Fruit fly (Drosophila melanogaster) Kc167 (cell line): Measurements from ENCODE around the gene Pif1.

Experiments used
- Myc ChIP-seq: fragments of >200 bp; optimal IDR thresholded peaks from 2 replicates; lab custom pipeline; 2017; ENCODE audit warnings: missing external identifiers
- Sin3A ChIP-seq: fragments of >200 bp; optimal IDR thresholded peaks from 2 replicates; lab custom pipeline; 2018; ENCODE audit warnings: missing external identifiers
- h ChIP-seq: fragments of >200 bp; optimal IDR thresholded peaks from 3 replicates; lab custom pipeline; 2018; ENCODE audit warnings: missing external identifiers
- insv ChIP-seq: fragments of >200 bp; optimal IDR thresholded peaks from 3 replicates; lab custom pipeline; 2018; ENCODE audit warnings: missing external identifiers
- psq ChIP-seq: fragments of >200 bp; optimal IDR thresholded peaks from 2 replicates; lab custom pipeline; 2017; ENCODE audit warnings: missing external identifiers
- ttk ChIP-seq: sonication (Bioruptor generic); optimal IDR thresholded peaks from 2 replicates; lab custom pipeline; 2017; ENCODE audit warnings: missing external identifiers

The Pif1 gene

dm6 chr2L:3475168-3475567 is 5.4 kb upstream of the Pif1 start:
- no peak for TF ChIP-seq Sin3A (lab: Kevin White, UChicago)
- TF ChIP-seq psq, result no peak
- TF ChIP-seq ttk (lab: Kevin White, UChicago), result no peak

DNA sequence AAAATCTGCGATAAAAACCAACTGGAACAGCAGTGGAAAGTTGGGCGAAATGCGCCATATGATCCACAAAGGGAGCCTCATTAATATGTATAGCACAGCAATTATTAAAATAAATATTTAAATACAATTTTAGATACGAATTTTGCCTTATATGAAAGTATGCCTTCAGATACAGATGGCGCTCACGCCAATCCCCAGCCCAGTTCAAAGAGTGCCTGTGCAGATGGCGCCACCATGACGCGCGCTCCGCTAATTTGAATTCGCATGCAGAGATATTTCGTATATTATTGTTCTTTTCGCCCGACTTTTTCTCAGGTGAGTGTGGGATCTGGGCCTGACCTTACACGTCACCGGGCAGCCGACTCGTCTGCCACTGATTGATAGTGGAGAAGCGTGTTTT is 2.4 kb upstream of the Pif1 start, which contains the start of gene Pgant4:
Gene Pgant4, plus strand, starts transcription at position 362 of the 400 bp plus-strand sequence.
- TF ChIP-seq ttk (lab: Kevin White, UChicago) (no peak), h (no peak), psq (no peak), Myc (no peak), Sin3A (lab: Kevin White, UChicago) (no peak), insv (lab: Kevin White, UChicago) (no peak)

dm6 chr2L:3466846-3467245 is 3.0 kb downstream of the Pif1 start:
- TF ChIP-seq Sin3A (lab: Kevin White, UChicago) (no peak), Myc (no peak), psq (no peak), h (no peak), ttk (lab: Kevin White, UChicago) (no peak), insv (lab: Kevin White, UChicago) (no peak)

DNA sequence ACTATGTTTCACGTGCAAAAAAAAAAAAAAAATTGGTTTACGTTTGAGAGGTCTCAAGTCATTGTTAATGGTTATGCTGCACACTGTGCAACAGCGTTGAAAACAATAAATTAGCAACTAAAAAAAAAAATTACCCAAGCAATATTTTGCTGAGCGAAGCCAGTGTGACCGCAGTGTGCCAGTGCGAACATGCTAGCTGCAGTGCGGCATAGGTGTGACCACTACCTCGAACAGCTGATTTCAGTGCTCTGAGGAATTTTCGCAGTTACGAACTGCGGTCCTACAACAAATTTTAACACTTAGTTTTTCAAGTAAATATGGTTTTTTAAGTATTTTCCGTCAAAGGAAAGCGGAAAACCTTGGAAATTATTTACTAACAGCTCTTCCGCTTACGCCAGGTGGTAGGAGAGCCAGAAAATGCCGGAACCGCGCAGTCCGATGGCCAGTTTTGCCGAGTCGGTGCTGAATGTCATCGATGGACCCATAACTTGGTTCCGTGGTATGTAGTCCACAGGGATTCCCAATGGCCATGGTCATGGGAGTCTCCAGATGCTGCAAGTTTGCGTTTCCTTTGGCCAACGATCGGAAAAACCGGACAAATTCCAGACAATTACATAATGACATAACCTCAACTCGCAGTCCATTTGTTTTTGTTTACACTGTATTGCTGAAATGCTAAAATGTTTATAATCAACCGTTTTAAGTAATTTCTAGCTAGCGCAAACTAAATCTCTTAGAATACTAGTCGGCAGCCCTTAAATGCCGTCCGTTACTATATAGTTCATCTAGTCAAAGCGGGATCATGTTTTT is 3.7 kb downstream of the Pif1 start, which contains the start of the genes msl-2 and ND-PDSW:
Gene msl-2, minus strand, starts transcription at position 195 of the 810 bp plus-strand sequence.
Gene ND-PDSW, plus strand, starts transcription at position 240 of the 810 bp plus-strand sequence.
- TF ChIP-seq h (no peak), ttk (lab: Kevin White, UChicago) (no peak), Myc (no peak), psq (no peak), Sin3A (lab: Kevin White, UChicago) (no peak), insv (lab: Kevin White, UChicago) (no peak)

DNA sequence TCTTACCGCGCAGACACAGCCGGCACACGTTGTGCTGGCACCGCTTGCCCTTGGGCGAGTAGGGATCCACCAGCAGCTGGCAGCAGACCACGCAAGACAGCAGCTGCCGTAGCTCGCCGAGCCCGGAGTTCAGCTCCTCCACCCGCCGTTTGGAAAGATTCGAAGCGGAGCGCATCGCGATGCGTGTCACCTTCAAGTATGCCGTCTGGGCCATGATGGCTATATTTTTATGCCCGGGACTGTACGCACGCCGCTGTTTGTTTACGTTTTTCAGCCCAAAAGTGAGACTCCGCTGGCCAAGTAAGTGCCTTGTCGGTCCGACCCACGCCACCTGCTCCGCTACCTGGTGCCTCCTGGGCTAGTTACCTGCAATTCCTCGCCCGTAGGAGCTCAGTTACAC is 4.4 kb downstream of the Pif1 start:
- TF ChIP-seq h, result no peak
- no peak for TF ChIP-seq ttk (lab: Kevin White, UChicago)
- no peak for TF ChIP-seq psq
- no peak for TF ChIP-seq Myc
- TF ChIP-seq insv (lab: Kevin White, UChicago), result no peak
- TF ChIP-seq Sin3A (lab: Kevin White, UChicago), result no peak

dm6 chr2L:3461760-3462159 is 8.0 kb downstream of the Pif1 start, which contains the start of gene CG3246:
Gene CG3246, minus strand, starts transcription at chr2L:3461952.
- TF ChIP-seq psq (no peak), ttk (lab: Kevin White, UChicago) (no peak), h (no peak), Sin3A (lab: Kevin White, UChicago) (no peak), insv (lab: Kevin White, UChicago) (no peak), Myc (no peak)

dm6 chr2L:3457007-3457406 is 12.8 kb downstream of the Pif1 start, which contains the start of the genes Cog3 and Sec5:
Gene Cog3, minus strand, starts transcription at chr2L:3457064.
Gene Sec5, plus strand, starts transcription at chr2L:3457302.
- TF ChIP-seq Sin3A (lab: Kevin White, UChicago) (no peak), h (no peak), ttk (lab: Kevin White, UChicago) (no peak), Myc (no peak), psq (no peak), insv (lab: Kevin White, UChicago) (no peak)

DNA sequence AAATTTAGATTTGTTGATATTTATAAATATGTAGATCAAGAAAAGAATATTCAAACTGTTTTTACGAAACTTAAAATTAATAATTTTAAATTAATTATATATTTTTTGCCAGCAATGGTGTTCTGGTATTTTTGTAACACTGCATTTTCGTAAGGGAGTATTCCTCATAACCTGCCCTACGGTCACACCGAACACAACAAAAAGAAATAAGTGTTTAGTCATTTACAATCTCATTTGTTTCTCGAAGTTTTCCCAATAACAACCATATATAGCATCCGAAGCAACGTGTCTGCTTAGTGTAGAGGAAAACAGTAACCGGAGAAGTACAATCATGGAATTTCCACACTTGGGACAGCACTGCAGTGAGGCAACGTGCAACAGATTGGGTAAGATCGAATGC is 17.5 kb downstream of the Pif1 start, which contains the start of gene CG12795:
Gene CG12795, plus strand, starts transcription at position 181 of the 400 bp plus-strand sequence.
- TF ChIP-seq h, result no peak
- TF ChIP-seq psq, result no peak
- no peak for TF ChIP-seq Myc
- TF ChIP-seq Sin3A (lab: Kevin White, UChicago), result no peak
- TF ChIP-seq insv (lab: Kevin White, UChicago), result no peak
- TF ChIP-seq ttk (lab: Kevin White, UChicago), result no peak

- TF ChIP-seq Myc (no peak), h (no peak), psq (no peak), insv (lab: Kevin White, UChicago) (no peak), ttk (lab: Kevin White, UChicago) (no peak), Sin3A (lab: Kevin White, UChicago) (no peak)
Observed at dm6 chr2L:3449555-3450320, 20.1 kb downstream of the Pif1 start, which contains the start of gene Snx1. Gene Snx1, plus strand, starts transcription at chr2L:3449683.

- TF ChIP-seq ttk (lab: Kevin White, UChicago), result no peak
- TF ChIP-seq Sin3A (lab: Kevin White, UChicago), result no peak
- no peak for TF ChIP-seq insv (lab: Kevin White, UChicago)
- TF ChIP-seq psq, result no peak
- TF ChIP-seq h, result no peak
- no peak for TF ChIP-seq Myc
Observed at dm6 chr2L:3445655-3446054, 24.1 kb downstream of the Pif1 start, which contains the start of gene CG2772. Gene CG2772, plus strand, starts transcription at chr2L:3445992.

dm6 chr2L:3444789-3445188 is 25.0 kb downstream of the Pif1 start:
- TF ChIP-seq h (no peak), ttk (lab: Kevin White, UChicago) (no peak), insv (lab: Kevin White, UChicago) (no peak), psq (no peak), Myc (no peak), Sin3A (lab: Kevin White, UChicago) (no peak)

dm6 chr2L:3441673-3442072 is 28.1 kb downstream of the Pif1 start:
- TF ChIP-seq ttk (lab: Kevin White, UChicago) (no peak), psq (no peak), Myc (no peak), Sin3A (lab: Kevin White, UChicago) (no peak), h (no peak), insv (lab: Kevin White, UChicago) (no peak)
